Fruit fly (Drosophila melanogaster): ENCODE results near the gene Ipo9.

Ipo9 gene

dm6 chr3R:11412371-11412770 is at the start of gene Ipo9:
Gene Ipo9, plus strand, starts transcription at chr3R:11412522.
- no peak for TF ChIP-seq noc (tag; optimal IDR thresholded peaks at IDR 0.05)

dm6 chr3R:11363577-11363976 is 48.7 kb upstream of the Ipo9 start:
- no peak for TF ChIP-seq noc (tag; optimal IDR thresholded peaks at IDR 0.05)

dm6 chr3R:11366315-11366714 is 46.0 kb upstream of the Ipo9 start:
- no peak for TF ChIP-seq noc (tag; optimal IDR thresholded peaks at IDR 0.05)

- TF ChIP-seq noc (tag; optimal IDR thresholded peaks at IDR 0.05): no peak
Measured at dm6 chr3R:11368766-11369165, 43.6 kb upstream of the Ipo9 start.

- no peak for TF ChIP-seq noc (tag; optimal IDR thresholded peaks at IDR 0.05)
Measured at dm6 chr3R:11370333-11370732, 42.0 kb upstream of the Ipo9 start.

- TF ChIP-seq noc (tag; optimal IDR thresholded peaks at IDR 0.05): no peak
Measured at dm6 chr3R:11370805-11371204, 41.5 kb upstream of the Ipo9 start.

- no peak for TF ChIP-seq noc (tag; optimal IDR thresholded peaks at IDR 0.05)
Measured at dm6 chr3R:11372053-11373016, 40.0 kb upstream of the Ipo9 start.

dm6 chr3R:11375142-11375541 is 37.2 kb upstream of the Ipo9 start:
- no peak for TF ChIP-seq noc (tag; optimal IDR thresholded peaks at IDR 0.05)

- no peak for TF ChIP-seq noc (tag; optimal IDR thresholded peaks at IDR 0.05)
Measured at dm6 chr3R:11378564-11379112, 33.7 kb upstream of the Ipo9 start.

dm6 chr3R:11392805-11393204 is 19.5 kb upstream of the Ipo9 start:
- no peak for TF ChIP-seq noc (tag; optimal IDR thresholded peaks at IDR 0.05)

- TF ChIP-seq noc (tag; optimal IDR thresholded peaks at IDR 0.05): no peak
Measured at dm6 chr3R:11393896-11394295, 18.4 kb upstream of the Ipo9 start.

dm6 chr3R:11395541-11395940 is 16.8 kb upstream of the Ipo9 start:
- TF ChIP-seq noc (tag; optimal IDR thresholded peaks at IDR 0.05): no peak

dm6 chr3R:11402894-11403293 is 9.4 kb upstream of the Ipo9 start:
- TF ChIP-seq noc (tag; optimal IDR thresholded peaks at IDR 0.05): no peak

- TF ChIP-seq noc (tag; optimal IDR thresholded peaks at IDR 0.05): no peak
Measured at dm6 chr3R:11407733-11408134, 4.6 kb upstream of the Ipo9 start, which contains the start of gene mRpL40. Gene mRpL40, plus strand, starts transcription at chr3R:11407918.

dm6 chr3R:11409667-11410137 is 2.6 kb upstream of the Ipo9 start, which contains the start of the genes mgr and Irbp:
Gene mgr, minus strand, starts transcription at chr3R:11409875.
Gene Irbp, plus strand, starts transcription at chr3R:11410047.
- TF ChIP-seq noc (tag; optimal IDR thresholded peaks at IDR 0.05): peak; percentile 92

dm6 chr3R:11418568-11418967 is 6.2 kb downstream of the Ipo9 start, which contains the start of the genes bumpel and CG45676:
Gene bumpel, minus strand, starts transcription at chr3R:11418668.
Gene CG45676, plus strand, starts transcription at chr3R:11418885.
- TF ChIP-seq noc (tag; optimal IDR thresholded peaks at IDR 0.05): no peak

dm6 chr3R:11421643-11422122 is 9.4 kb downstream of the Ipo9 start, which contains the start of the genes ninaG and Sptz:
Gene ninaG, minus strand, starts transcription at chr3R:11421693.
Gene Sptz, plus strand, starts transcription at chr3R:11422092.
- peak; percentile 81 for TF ChIP-seq noc (tag; optimal IDR thresholded peaks at IDR 0.05)

All from whole organism, larva.